Fruit fly (Drosophila melanogaster): Measurements from ENCODE around the gene Teh3.

The Teh3 gene

dm6 chr3L:4227164-4227563, 42.7 kb upstream of the Teh3 start, which contains the start of gene CG46460 (continued):
- no peak for TF ChIP-seq nerfin-1 (tag; optimal IDR thresholded peaks at IDR 0.05)
- no peak for TF ChIP-seq Sin3A (optimal IDR thresholded peaks at IDR 0.05)
- TF ChIP-seq Antp (GFP tag; optimal IDR thresholded peaks at IDR 0.05) = no peak
- no peak for TF ChIP-seq CG18011 (GFP tag; optimal IDR thresholded peaks at IDR 0.05)
- TF ChIP-seq vvl (GFP tag; IDR thresholded peaks at IDR 0.05) = peak; percentile 41; the same call in 1 of the 2 replicates
- peak; percentile 27 for TF ChIP-seq Hmr (GFP tag; optimal IDR thresholded peaks at IDR 0.05)
- no peak for TF ChIP-seq mirr (GFP tag; optimal IDR thresholded peaks at IDR 0.05)
- no peak for TF ChIP-seq Blimp-1 (GFP tag; optimal IDR thresholded peaks at IDR 0.05)
- TF ChIP-seq CG14014 (GFP tag; IDR thresholded peaks at IDR 0.05) = 0 out of 2 replicates have a peak, but pooled peaks have one; percentile 20
- peak; percentile 58 for TF ChIP-seq kni (GFP tag; optimal IDR thresholded peaks at IDR 0.05)
- no peak for TF ChIP-seq CG30020 (tag; optimal IDR thresholded peaks at IDR 0.05)
- peak; percentile 69 for TF ChIP-seq chm (GFP tag; IDR thresholded peaks at IDR 0.05)
- TF ChIP-seq Opbp (GFP tag; IDR thresholded peaks at IDR 0.05; ENCODE audit: partially characterized antibody) = peak; percentile 43; the same call in 1 of the 3 replicates
- peak; percentile 22 for TF ChIP-seq HLHmδ (GFP tag; optimal IDR thresholded peaks at IDR 0.05)
- TF ChIP-seq Nf-YC (tag; optimal IDR thresholded peaks at IDR 0.05) = peak; percentile 6
- TF ChIP-seq Rfx (GFP tag; IDR thresholded peaks at IDR 0.05) = 0 out of 2 replicates have a peak, but pooled peaks have one; percentile 12
- peak; percentile 19 for TF ChIP-seq CG12769 (tag; optimal IDR thresholded peaks at IDR 0.05)
- peak; percentile 39; the same call in 1 of the 2 replicates for TF ChIP-seq CG4360 (GFP tag; IDR thresholded peaks at IDR 0.05)
- TF ChIP-seq CG33557 (GFP tag; optimal IDR thresholded peaks at IDR 0.05) = no peak
- no peak for TF ChIP-seq prd (optimal IDR thresholded peaks at IDR 0.05)
- TF ChIP-seq prd (GFP tag; IDR thresholded peaks at IDR 0.05) = peak; percentile 10; the same call in 1 of the 3 replicates
- no peak for TF ChIP-seq dm (GFP tag; optimal IDR thresholded peaks at IDR 0.05)
- TF ChIP-seq klu (GFP tag; IDR thresholded peaks at IDR 0.05) = no peak
- TF ChIP-seq Jarid2 (GFP tag; optimal IDR thresholded peaks at IDR 0.05) = peak; percentile 84
- 0 out of 3 replicates have a peak, but pooled peaks have one; percentile 36 for TF ChIP-seq CG34422 (GFP tag; IDR thresholded peaks at IDR 0.05)
- TF ChIP-seq CG2678 (tag; optimal IDR thresholded peaks at IDR 0.05) = peak; percentile 4
- TF ChIP-seq ac (GFP tag; optimal IDR thresholded peaks at IDR 0.05) = peak; percentile 9
- TF ChIP-seq CG12744 (GFP tag; optimal IDR thresholded peaks at IDR 0.05) = no peak
- no peak for TF ChIP-seq bcd (GFP tag; optimal IDR thresholded peaks at IDR 0.05)
- TF ChIP-seq oc (tag; optimal IDR thresholded peaks at IDR 0.05) = peak; percentile 43
- peak; percentile 4 for TF ChIP-seq HmgZ (tag; optimal IDR thresholded peaks at IDR 0.05)
- peak; percentile 44 for TF ChIP-seq cad (GFP tag; optimal IDR thresholded peaks at IDR 0.05)
- TF ChIP-seq h (optimal IDR thresholded peaks at IDR 0.05) = no peak
- TF ChIP-seq chif (GFP tag; optimal IDR thresholded peaks at IDR 0.05) = no peak
- TF ChIP-seq Deaf1 (tag; optimal IDR thresholded peaks at IDR 0.05) = peak; percentile 68
- peak; percentile 94 for TF ChIP-seq cg (GFP tag; optimal IDR thresholded peaks at IDR 0.05)
- peak; percentile 31; the same call in 1 of the 2 replicates for TF ChIP-seq sens-2 (GFP tag; IDR thresholded peaks at IDR 0.05)
- no peak for TF ChIP-seq Oaz (GFP tag; IDR thresholded peaks at IDR 0.05)
- TF ChIP-seq lov (optimal IDR thresholded peaks at IDR 0.05) = no peak
- 0 out of 3 replicates have a peak, but pooled peaks have one; percentile 28 for TF ChIP-seq lov (GFP tag; IDR thresholded peaks at IDR 0.05)
- TF ChIP-seq CG18764 (GFP tag; optimal IDR thresholded peaks at IDR 0.05) = no peak
- TF ChIP-seq nom (GFP tag; optimal IDR thresholded peaks at IDR 0.05) = peak; percentile 45
- peak; percentile 74 for TF ChIP-seq Ets65A (GFP tag)
- TF ChIP-seq nerfin-2 (GFP tag; IDR thresholded peaks at IDR 0.05; ENCODE audit: partially characterized antibody) = peak; percentile 35; the same call in 1 of the 2 replicates
- TF ChIP-seq CG4707 (GFP tag; optimal IDR thresholded peaks at IDR 0.05) = peak; percentile 2
- no peak for TF ChIP-seq jing (GFP tag; optimal IDR thresholded peaks at IDR 0.05)
- TF ChIP-seq Med (GFP tag) = peak; percentile 84
- TF ChIP-seq CG17328 (GFP tag; IDR thresholded peaks at IDR 0.05) = peak; percentile 11; the same call in 1 of the 2 replicates
- peak; percentile 6 for TF ChIP-seq CG34376 (GFP tag; optimal IDR thresholded peaks at IDR 0.05)
- peak; percentile 27 for TF ChIP-seq CG10543 (GFP tag; optimal IDR thresholded peaks at IDR 0.05)
- TF ChIP-seq CG11695 (GFP tag; IDR thresholded peaks at IDR 0.05) = peak; percentile 92

Measured in whole organism, embryonic.